Worm (Caenorhabditis elegans) whole organism, mixed stage, embryonic: ENCODE measurements around the gene C03B1.6.

Experiments used
- M03D4.4 ChIP-seq: sonication (generic microtip); optimal IDR thresholded peaks from 2 replicates; lab custom pipeline; 2017; ENCODE audit warnings: mild to moderate bottlenecking, missing genetic modification characterization, missing compliant biosample characterization
- bed-3 ChIP-seq: fragments of 200-800 bp; sonication (Bioruptor generic); optimal IDR thresholded peaks from 3 replicates; lab custom pipeline; 2018; ENCODE audit warnings: mild to moderate bottlenecking, missing genetic modification characterization, moderate library complexity, missing compliant biosample characterization
- blmp-1 ChIP-seq: fragments of 150-350 bp; optimal IDR thresholded peaks from 2 replicates; lab custom pipeline; 2014; ENCODE audit warnings: missing biosample characterization, missing genetic modification characterization
- ceh-39 ChIP-seq: fragments of 150-350 bp; optimal IDR thresholded peaks from 2 replicates; lab custom pipeline; 2014; ENCODE audit warnings: missing biosample characterization, missing genetic modification characterization
- ceh-43 ChIP-seq: fragments of 200-800 bp; sonication (Bioruptor generic); optimal IDR thresholded peaks from 2 replicates; lab custom pipeline; 2018; ENCODE audit warnings: mild to moderate bottlenecking, missing genetic modification characterization, moderate library complexity, missing compliant biosample characterization
- ceh-83 ChIP-seq: fragments of 200-800 bp; sonication (Bioruptor generic); optimal IDR thresholded peaks from 2 replicates; lab custom pipeline; 2018; ENCODE audit warnings: mild to moderate bottlenecking, missing genetic modification characterization, missing compliant biosample characterization
- ces-1 ChIP-seq: fragments of 150-350 bp; optimal IDR thresholded peaks from 2 replicates; lab custom pipeline; 2014; ENCODE audit warnings: missing biosample characterization, missing genetic modification reagents, missing genetic modification characterization
- cnd-1 ChIP-seq: fragments of 200-800 bp; sonication (Bioruptor generic); optimal IDR thresholded peaks from 2 replicates; lab custom pipeline; 2018; ENCODE audit warnings: mild to moderate bottlenecking, missing genetic modification characterization, missing compliant biosample characterization
- drap-1 ChIP-seq: fragments of 200-800 bp; sonication (Bioruptor generic); optimal IDR thresholded peaks from 3 replicates; lab custom pipeline; 2018; ENCODE audit warnings: mild to moderate bottlenecking, missing genetic modification characterization, missing compliant biosample characterization
- elt-3 ChIP-seq: fragments of 150-350 bp; optimal IDR thresholded peaks from 2 replicates; lab custom pipeline; 2014; ENCODE audit warnings: missing biosample characterization, missing genetic modification characterization
- flh-1 ChIP-seq: fragments of 200-800 bp; sonication (Bioruptor generic); optimal IDR thresholded peaks from 2 replicates; lab custom pipeline; 2018; ENCODE audit warnings: mild to moderate bottlenecking, missing genetic modification characterization, moderate library complexity, missing compliant biosample characterization
- ham-2 ChIP-seq: fragments of 200-800 bp; sonication (Bioruptor generic); optimal IDR thresholded peaks from 2 replicates; lab custom pipeline; 2018; ENCODE audit warnings: mild to moderate bottlenecking, missing genetic modification characterization, missing compliant biosample characterization
- hlh-1 ChIP-seq: fragments of 150-350 bp; optimal IDR thresholded peaks from 2 replicates; lab custom pipeline; 2014; ENCODE audit warnings: missing biosample characterization, missing genetic modification reagents, missing genetic modification characterization
- lin-13 ChIP-seq: fragments of 150-350 bp; optimal IDR thresholded peaks from 2 replicates; lab custom pipeline; 2014; ENCODE audit warnings: missing biosample characterization, missing genetic modification characterization
- lin-32 ChIP-seq: fragments of 200-800 bp; sonication (Bioruptor generic); optimal IDR thresholded peaks from 2 replicates; lab custom pipeline; 2018; ENCODE audit warnings: mild to moderate bottlenecking, missing genetic modification characterization, missing compliant biosample characterization
- lsy-2 ChIP-seq: fragments of 150-350 bp; optimal IDR thresholded peaks from 2 replicates; lab custom pipeline; 2014; ENCODE audit warnings: missing biosample characterization, missing genetic modification characterization
- mab-5 ChIP-seq: fragments of 150-350 bp; optimal IDR thresholded peaks from 2 replicates; lab custom pipeline; 2014; ENCODE audit warnings: missing biosample characterization, missing genetic modification characterization
- mep-1 ChIP-seq: fragments of 150-350 bp; optimal IDR thresholded peaks from 2 replicates; lab custom pipeline; 2017; ENCODE audit warnings: missing biosample characterization, missing genetic modification reagents, missing genetic modification characterization, inconsistent platforms
- mls-2 ChIP-seq: sonication (generic microtip); optimal IDR thresholded peaks from 2 replicates; lab custom pipeline; 2016; ENCODE audit warnings: mild to moderate bottlenecking, missing genetic modification characterization, moderate library complexity, missing compliant biosample characterization
- nhr-12 ChIP-seq: fragments of 150-350 bp; optimal IDR thresholded peaks from 2 replicates; lab custom pipeline; 2014; ENCODE audit warnings: missing biosample characterization, missing genetic modification characterization
- nhr-2 ChIP-seq: fragments of 150-350 bp; optimal IDR thresholded peaks from 2 replicates; lab custom pipeline; 2014; ENCODE audit warnings: missing biosample characterization, missing genetic modification characterization
- nhr-237 ChIP-seq: fragments of 150-350 bp; optimal IDR thresholded peaks from 2 replicates; lab custom pipeline; 2014; ENCODE audit warnings: missing biosample characterization, missing genetic modification characterization
- nhr-28 ChIP-seq: fragments of 150-350 bp; optimal IDR thresholded peaks from 2 replicates; lab custom pipeline; 2014; ENCODE audit warnings: missing biosample characterization, missing genetic modification characterization
- nhr-76 ChIP-seq: sonication (generic microtip); optimal IDR thresholded peaks from 2 replicates; lab custom pipeline; 2017; ENCODE audit warnings: missing biosample characterization, missing genetic modification characterization
- pha-4 ChIP-seq: fragments of 150-350 bp; optimal IDR thresholded peaks from 2 replicates; lab custom pipeline; 2018; ENCODE audit warnings: missing biosample characterization, missing genetic modification reagents, missing genetic modification characterization
- sem-2 ChIP-seq: fragments of 200-800 bp; sonication (Bioruptor generic); optimal IDR thresholded peaks from 2 replicates; lab custom pipeline; 2018; ENCODE audit warnings: mild to moderate bottlenecking, missing genetic modification characterization, missing compliant biosample characterization
- snpc-4 ChIP-seq: fragments of 150-350 bp; optimal IDR thresholded peaks from 2 replicates; lab custom pipeline; 2014; ENCODE audit warnings: missing biosample characterization, missing genetic modification characterization
- sptf-1 ChIP-seq: sonication (generic microtip); optimal IDR thresholded peaks from 2 replicates; lab custom pipeline; 2017; ENCODE audit warnings: mild to moderate bottlenecking, missing genetic modification characterization, moderate library complexity, missing compliant biosample characterization
- tbx-8 ChIP-seq: fragments of 200-800 bp; sonication (Bioruptor generic); optimal IDR thresholded peaks from 2 replicates; lab custom pipeline; 2018; ENCODE audit warnings: mild to moderate bottlenecking, missing genetic modification characterization, moderate library complexity, missing compliant biosample characterization
- unc-120 ChIP-seq: sonication (generic microtip); optimal IDR thresholded peaks from 2 replicates; lab custom pipeline; 2017; ENCODE audit warnings: missing genetic modification characterization, missing compliant biosample characterization; ENCODE audit not compliant: poor library complexity, severe bottlenecking
- unc-39 ChIP-seq: fragments of 150-350 bp; optimal IDR thresholded peaks from 2 replicates; lab custom pipeline; 2014; ENCODE audit warnings: missing biosample characterization, missing genetic modification characterization
- unc-62 ChIP-seq: fragments of 150-350 bp; optimal IDR thresholded peaks from 2 replicates; lab custom pipeline; 2014; ENCODE audit warnings: missing biosample characterization, missing genetic modification reagents, missing genetic modification characterization
- zip-8 ChIP-seq: fragments of 150-350 bp; optimal IDR thresholded peaks from 2 replicates; lab custom pipeline; 2014; ENCODE audit warnings: missing biosample characterization, missing genetic modification characterization
- ztf-11 ChIP-seq: fragments of 150-350 bp; optimal IDR thresholded peaks from 2 replicates; lab custom pipeline; 2014; ENCODE audit warnings: missing biosample characterization, missing genetic modification characterization

The C03B1.6 gene

DNA sequence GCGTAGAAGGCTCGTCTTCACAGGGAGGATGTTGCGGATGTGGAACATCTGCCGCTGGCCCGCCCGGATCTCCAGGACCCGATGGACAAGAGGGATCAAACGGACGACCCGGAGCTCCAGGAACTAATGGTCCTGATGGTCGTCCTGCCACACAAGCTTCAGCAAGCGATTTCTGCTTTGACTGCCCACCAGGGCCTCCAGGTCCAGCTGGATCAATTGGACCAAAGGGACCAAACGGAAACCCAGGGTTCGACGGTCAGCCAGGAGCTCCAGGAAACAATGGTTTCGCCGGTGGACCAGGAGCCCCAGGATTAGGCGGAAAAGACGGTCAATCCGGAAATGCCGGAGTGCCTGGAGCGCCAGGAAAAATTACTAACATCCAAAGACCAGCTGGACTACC is 15.5 kb upstream of the C03B1.6 start:
- no peak for TF ChIP-seq lsy-2 (tag; lab: Kevin White, UChicago)
- no peak for TF ChIP-seq zip-8 (tag; lab: Kevin White, UChicago)
- TF ChIP-seq ztf-11 (tag; lab: Kevin White, UChicago): no peak
- no peak for TF ChIP-seq mls-2 (tag; lab: Kevin White, UChicago)
- no peak for TF ChIP-seq elt-3 (tag; lab: Kevin White, UChicago)
- TF ChIP-seq lin-32 (GFP tag; lab: Kevin White, UChicago): no peak
- TF ChIP-seq, all 35 proteins: peak for 0

DNA sequence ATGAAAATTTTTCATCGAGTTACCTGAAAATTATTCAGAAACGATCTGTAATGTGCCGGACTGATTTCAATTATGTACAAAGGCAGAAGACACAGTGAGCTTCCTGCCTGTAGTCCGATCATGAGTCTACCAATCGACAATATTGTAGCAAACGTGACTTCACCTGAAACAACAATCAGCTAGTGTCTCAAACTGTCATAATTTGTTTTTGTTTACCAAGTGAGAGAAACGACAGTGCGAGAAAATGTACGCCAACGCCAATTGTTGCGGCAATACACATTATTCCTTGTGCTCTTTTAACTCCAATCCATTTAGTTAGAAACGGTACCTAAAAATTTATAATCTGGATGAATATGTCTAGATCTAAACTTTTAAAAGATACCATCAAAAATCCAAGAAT is 12.8 kb upstream of the C03B1.6 start:
- TF ChIP-seq lin-13 (no peak), drap-1 (GFP tag; lab: Kevin White, UChicago) (no peak), sptf-1 (tag; lab: Kevin White, UChicago) (no peak), nhr-237 (no peak), ces-1 (GFP tag; lab: Kevin White, UChicago) (no peak), M03D4.4 (no peak), sem-2 (GFP tag; lab: Kevin White, UChicago) (no peak)

DNA sequence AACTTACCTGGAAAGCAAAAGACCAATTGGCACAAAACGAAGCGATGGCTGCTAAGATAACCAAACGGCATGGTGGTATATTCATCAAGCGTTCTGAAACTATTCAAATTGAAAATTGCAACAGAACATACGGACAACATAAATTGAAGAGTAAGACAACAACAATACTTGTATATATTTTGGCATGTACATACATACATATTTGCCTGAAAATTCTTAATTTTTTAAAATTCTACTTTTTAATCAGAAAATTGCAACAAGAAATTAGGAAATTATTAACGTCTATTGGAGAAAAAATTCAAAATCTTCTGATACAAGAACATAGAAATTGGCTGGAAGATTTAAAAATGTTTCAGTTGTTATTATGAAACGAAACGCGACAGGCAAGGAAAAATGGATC is 12.2 kb upstream of the C03B1.6 start, which contains the start of gene C03B1.13:
TSS of gene C03B1.13 (minus strand) at position 101 of the 400 bp plus-strand sequence.
- TF ChIP-seq hlh-1 (tag; lab: Kevin White, UChicago): no peak
- TF ChIP-seq blmp-1: no peak
- TF ChIP-seq ham-2 (GFP tag; lab: Kevin White, UChicago): no peak
- no peak for TF ChIP-seq unc-120 (tag; lab: Kevin White, UChicago)
- no peak for TF ChIP-seq nhr-28 (tag; lab: Kevin White, UChicago)
- no peak for TF ChIP-seq bed-3 (GFP tag; lab: Kevin White, UChicago)
- TF ChIP-seq mab-5 (tag; lab: Kevin White, UChicago): no peak
- no peak for TF ChIP-seq lin-13
- TF ChIP-seq pha-4 (tag; lab: Kevin White, UChicago): no peak
- no peak for TF ChIP-seq mep-1 (tag; lab: Kevin White, UChicago)
- no peak for TF ChIP-seq drap-1 (GFP tag; lab: Kevin White, UChicago)
- no peak for TF ChIP-seq lsy-2 (tag; lab: Kevin White, UChicago)
- no peak for TF ChIP-seq sem-2 (GFP tag; lab: Kevin White, UChicago)
- TF ChIP-seq cnd-1 (tag; lab: Kevin White, UChicago): no peak
- no peak for TF ChIP-seq tbx-8 (GFP tag; lab: Kevin White, UChicago)
- no peak for TF ChIP-seq ceh-43 (GFP tag; lab: Kevin White, UChicago)
- no peak for TF ChIP-seq nhr-76 (tag; lab: Kevin White, UChicago)
- TF ChIP-seq snpc-4 (tag; lab: Kevin White, UChicago): no peak

DNA sequence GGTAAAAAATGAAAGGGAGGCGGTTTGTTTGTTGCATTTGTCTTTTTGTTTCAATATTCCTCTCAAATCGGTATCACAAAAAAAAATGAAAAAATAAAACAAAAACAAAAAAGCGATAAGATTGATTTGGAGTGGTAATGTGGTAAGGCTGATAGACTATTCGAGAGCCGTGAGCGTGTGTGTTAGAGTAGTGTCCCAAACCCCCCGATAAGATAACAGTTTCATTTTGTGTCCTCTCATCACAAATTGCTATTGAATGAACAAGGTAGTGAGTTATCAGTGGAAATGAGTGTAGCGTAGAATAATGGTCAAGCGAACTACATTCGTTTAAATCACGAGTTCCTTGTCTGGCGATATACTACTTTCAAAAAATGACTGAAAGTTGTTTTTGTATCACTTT is 11.7 kb upstream of the C03B1.6 start:
- TF ChIP-seq ztf-11 (tag; lab: Kevin White, UChicago) (no peak), nhr-28 (tag; lab: Kevin White, UChicago) (no peak), tbx-8 (GFP tag; lab: Kevin White, UChicago) (no peak), nhr-2 (tag; lab: Kevin White, UChicago) (no peak), drap-1 (GFP tag; lab: Kevin White, UChicago) (no peak), nhr-12 (no peak), cnd-1 (tag; lab: Kevin White, UChicago) (no peak), flh-1 (no peak)

DNA sequence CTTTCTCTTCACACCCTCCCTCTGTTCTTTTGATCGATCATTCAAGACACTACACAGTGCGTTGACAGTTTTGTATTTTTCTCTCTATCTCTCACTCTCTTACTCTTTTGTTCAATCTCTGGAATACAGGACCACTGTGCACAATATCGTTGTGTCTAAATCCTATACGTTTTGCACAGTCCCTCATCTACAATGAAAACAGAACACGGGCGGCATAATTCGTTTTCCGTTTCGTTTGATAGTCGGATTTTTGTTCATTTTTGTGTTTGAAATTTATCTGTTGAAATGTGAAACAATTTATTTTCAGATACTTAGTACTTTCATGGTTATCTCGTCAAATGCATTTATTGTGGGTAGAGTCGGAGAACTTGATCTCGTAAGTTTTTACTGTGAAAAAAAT is 8.6 kb upstream of the C03B1.6 start, which contains the start of gene C03B1.7:
TSS of gene C03B1.7 (plus strand) at position 301 of the 400 bp plus-strand sequence.
- TF ChIP-seq bed-3 (GFP tag; lab: Kevin White, UChicago): no peak
- peak; percentile 48 for TF ChIP-seq nhr-2 (tag; lab: Kevin White, UChicago)

DNA sequence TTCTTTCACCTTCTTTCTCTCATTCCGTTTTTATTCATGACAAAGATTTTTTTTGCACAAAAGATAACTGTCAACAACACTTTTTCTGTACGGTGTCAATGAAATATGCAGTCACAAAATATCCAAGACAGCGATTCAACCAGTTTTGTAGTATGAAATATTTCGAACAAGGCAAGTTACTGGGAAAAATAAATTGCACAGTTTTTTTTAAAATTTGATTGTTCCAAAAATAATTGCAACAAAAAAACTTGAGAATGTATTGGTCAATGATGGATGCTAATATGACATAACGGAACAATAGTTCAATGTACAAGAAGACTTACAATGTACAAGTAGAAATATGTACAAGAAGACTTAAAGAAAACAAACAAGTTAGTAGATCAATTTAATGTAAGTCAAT is 4.3 kb upstream of the C03B1.6 start:
- TF ChIP-seq ces-1 (GFP tag; lab: Kevin White, UChicago) (no peak), unc-62 (no peak), hlh-1 (tag; lab: Kevin White, UChicago) (no peak), ceh-39 (no peak), ceh-83 (GFP tag; lab: Kevin White, UChicago) (no peak), elt-3 (tag; lab: Kevin White, UChicago) (no peak), ztf-11 (tag; lab: Kevin White, UChicago) (no peak), sptf-1 (tag; lab: Kevin White, UChicago) (no peak), nhr-28 (tag; lab: Kevin White, UChicago) (no peak), nhr-12 (no peak), bed-3 (GFP tag; lab: Kevin White, UChicago) (no peak), unc-39 (tag; lab: Kevin White, UChicago) (no peak), lsy-2 (tag; lab: Kevin White, UChicago) (no peak), flh-1 (no peak), nhr-76 (tag; lab: Kevin White, UChicago) (no peak), zip-8 (tag; lab: Kevin White, UChicago) (no peak), pha-4 (tag; lab: Kevin White, UChicago) (no peak), lin-32 (GFP tag; lab: Kevin White, UChicago) (no peak)
